Worm (Caenorhabditis elegans) whole organism, late embryonic: ENCODE measurements around the gene str-174.

ENCODE experiments used
- C38D4.7 ChIP-seq: fragments of 200-800 bp; sonication (Bioruptor generic); optimal IDR thresholded peaks from 2 replicates; lab custom pipeline; 2018; ENCODE audit warnings: mild to moderate bottlenecking, missing genetic modification characterization, moderate library complexity, missing compliant biosample characterization
- F13H6.1 ChIP-seq: sonication (generic microtip); optimal IDR thresholded peaks from 2 replicates; lab custom pipeline; 2016; ENCODE audit warnings: missing genetic modification characterization, missing compliant biosample characterization
- Y22D7AL.16 ChIP-seq: sonication (generic microtip); optimal IDR thresholded peaks from 2 replicates; lab custom pipeline; 2016; ENCODE audit warnings: missing genetic modification characterization, missing compliant biosample characterization
- ceh-14 ChIP-seq: sonication (generic microtip); optimal IDR thresholded peaks from 2 replicates; lab custom pipeline; 2016; ENCODE audit warnings: missing genotype, missing genetic modification characterization, missing compliant biosample characterization
- ceh-18 ChIP-seq: sonication (generic microtip); optimal IDR thresholded peaks from 2 replicates; lab custom pipeline; 2016; ENCODE audit warnings: missing genetic modification characterization, missing compliant biosample characterization
- ceh-19 ChIP-seq: fragments of 200-800 bp; sonication (Bioruptor generic); optimal IDR thresholded peaks from 2 replicates; lab custom pipeline; 2018; ENCODE audit warnings: mild to moderate bottlenecking, missing genetic modification characterization, missing compliant biosample characterization
- ceh-2 ChIP-seq: sonication (generic microtip); optimal IDR thresholded peaks from 2 replicates; lab custom pipeline; 2016; ENCODE audit warnings: missing genotype, missing genetic modification characterization, missing compliant biosample characterization
- ceh-22 ChIP-seq: sonication (generic microtip); optimal IDR thresholded peaks from 2 replicates; lab custom pipeline; 2017; ENCODE audit warnings: missing biosample characterization, missing genetic modification characterization
- ceh-30 ChIP-seq: fragments of 150-350 bp; optimal IDR thresholded peaks from 2 replicates; lab custom pipeline; 2014; ENCODE audit warnings: missing biosample characterization, missing genetic modification characterization
- ceh-31 ChIP-seq: sonication (generic microtip); optimal IDR thresholded peaks from 2 replicates; lab custom pipeline; 2016; ENCODE audit warnings: missing genetic modification characterization, missing compliant biosample characterization
- ceh-34 ChIP-seq: sonication (generic microtip); optimal IDR thresholded peaks from 2 replicates; lab custom pipeline; 2016; ENCODE audit warnings: mild to moderate bottlenecking, missing genetic modification characterization, missing compliant biosample characterization
- ceh-45 ChIP-seq: fragments of 200-800 bp; sonication (Bioruptor generic); IDR thresholded peaks from 2 replicates; pipeline ENCODE4 v1.3.6; 2022; ENCODE audit warnings: missing genetic modification reagents, missing genetic modification characterization, missing compliant biosample characterization
- ceh-9 ChIP-seq: sonication (generic microtip); optimal IDR thresholded peaks from 2 replicates; lab custom pipeline; 2016; ENCODE audit warnings: mild to moderate bottlenecking, missing genetic modification characterization, inconsistent platforms, missing compliant biosample characterization
- dmd-4 ChIP-seq: sonication (generic microtip); optimal IDR thresholded peaks from 2 replicates; lab custom pipeline; 2016; ENCODE audit warnings: borderline replicate concordance, missing genetic modification characterization, missing compliant biosample characterization
- eyg-1 ChIP-seq: sonication (generic microtip); optimal IDR thresholded peaks from 2 replicates; lab custom pipeline; 2016; ENCODE audit warnings: missing genotype, missing genetic modification characterization, missing compliant biosample characterization
- fkh-10 ChIP-seq: fragments of 150-350 bp; optimal IDR thresholded peaks from 2 replicates; lab custom pipeline; 2014; ENCODE audit warnings: missing biosample characterization, missing genetic modification reagents, missing genetic modification characterization
- gmeb-2 ChIP-seq: sonication (generic microtip); optimal IDR thresholded peaks from 2 replicates; lab custom pipeline; 2016; ENCODE audit warnings: missing genetic modification characterization, inconsistent platforms, missing compliant biosample characterization
- hlh-15 ChIP-seq: sonication (generic microtip); optimal IDR thresholded peaks from 2 replicates; lab custom pipeline; 2016; ENCODE audit warnings: missing genetic modification characterization, missing compliant biosample characterization
- hlh-30 ChIP-seq: sonication (generic microtip); optimal IDR thresholded peaks from 2 replicates; lab custom pipeline; 2017; ENCODE audit warnings: antibody characterized with exemption, missing genetic modification characterization, missing compliant biosample characterization; ENCODE audit not compliant: insufficient read depth
- hlh-6 ChIP-seq: sonication (generic microtip); optimal IDR thresholded peaks from 2 replicates; lab custom pipeline; 2016; ENCODE audit warnings: missing genotype, missing genetic modification characterization, missing compliant biosample characterization
- lim-6 ChIP-seq: sonication (generic microtip); optimal IDR thresholded peaks from 2 replicates; lab custom pipeline; 2016; ENCODE audit warnings: missing genetic modification characterization, missing compliant biosample characterization
- madf-2 ChIP-seq: sonication (generic microtip); optimal IDR thresholded peaks from 2 replicates; lab custom pipeline; 2017; ENCODE audit warnings: missing genetic modification characterization, missing compliant biosample characterization
- mec-3 ChIP-seq: sonication (generic microtip); optimal IDR thresholded peaks from 2 replicates; lab custom pipeline; 2016; ENCODE audit warnings: borderline replicate concordance, missing genetic modification characterization, missing compliant biosample characterization
- nhr-11 ChIP-seq: fragments of 150-350 bp; optimal IDR thresholded peaks from 2 replicates; lab custom pipeline; 2014; ENCODE audit warnings: missing biosample characterization, missing genetic modification characterization
- nhr-232 ChIP-seq: sonication (generic microtip); optimal IDR thresholded peaks from 2 replicates; lab custom pipeline; 2016; ENCODE audit warnings: missing genetic modification characterization, missing compliant biosample characterization
- odd-2 ChIP-seq: sonication (generic microtip); optimal IDR thresholded peaks from 2 replicates; lab custom pipeline; 2017; ENCODE audit warnings: antibody characterized with exemption, mild to moderate bottlenecking, missing genetic modification characterization, missing compliant biosample characterization
- pag-3 ChIP-seq: sonication (generic microtip); optimal IDR thresholded peaks from 2 replicates; lab custom pipeline; 2016; ENCODE audit warnings: missing compliant biosample characterization, missing genetic modification characterization, borderline replicate concordance
- pha-4 ChIP-seq: fragments of 150-350 bp; optimal IDR thresholded peaks from 2 replicates; lab custom pipeline; 2018; ENCODE audit warnings: missing biosample characterization, missing genetic modification reagents, missing genetic modification characterization
- pqm-1 ChIP-seq: sonication (generic microtip); optimal IDR thresholded peaks from 2 replicates; lab custom pipeline; 2016; ENCODE audit warnings: missing genetic modification characterization, missing compliant biosample characterization
- rnt-1 ChIP-seq: sonication (generic microtip); optimal IDR thresholded peaks from 2 replicates; lab custom pipeline; 2016; ENCODE audit warnings: missing genetic modification characterization, missing compliant biosample characterization
- sox-2 ChIP-seq: fragments of 200-800 bp; sonication (Bioruptor generic); IDR thresholded peaks from 2 replicates; pipeline ENCODE4 v1.3.6; 2022; ENCODE audit warnings: missing genetic modification reagents, missing genetic modification characterization, missing compliant biosample characterization
- sox-4 ChIP-seq: sonication (generic microtip); optimal IDR thresholded peaks from 2 replicates; lab custom pipeline; 2017; ENCODE audit warnings: mild to moderate bottlenecking, missing genetic modification characterization, inconsistent platforms, missing compliant biosample characterization
- syd-9 ChIP-seq: sonication (generic microtip); optimal IDR thresholded peaks from 2 replicates; lab custom pipeline; 2016; ENCODE audit warnings: mild to moderate bottlenecking, missing genetic modification characterization, moderate library complexity, missing compliant biosample characterization
- tbx-2 ChIP-seq: sonication (generic microtip); optimal IDR thresholded peaks from 2 replicates; lab custom pipeline; 2016; ENCODE audit warnings: missing genetic modification characterization, missing compliant biosample characterization
- tbx-7 ChIP-seq: sonication (generic microtip); optimal IDR thresholded peaks from 2 replicates; lab custom pipeline; 2016; ENCODE audit warnings: missing genotype, missing genetic modification characterization, missing compliant biosample characterization
- ttx-3 ChIP-seq: sonication (generic microtip); optimal IDR thresholded peaks from 2 replicates; lab custom pipeline; 2016; ENCODE audit warnings: missing genetic modification reagents, missing genetic modification characterization, missing compliant biosample characterization
- unc-42 ChIP-seq: sonication (generic microtip); optimal IDR thresholded peaks from 2 replicates; lab custom pipeline; 2016; ENCODE audit warnings: missing genotype, missing genetic modification characterization, missing compliant biosample characterization
- unc-86 ChIP-seq: sonication (generic microtip); optimal IDR thresholded peaks from 2 replicates; lab custom pipeline; 2016; ENCODE audit warnings: missing genetic modification characterization, missing compliant biosample characterization

The str-174 gene

ce11 chrIV:4880634-4881033, 6.1 kb upstream of the str-174 start:
- no peak for TF ChIP-seq ceh-2 (tag; lab: Kevin White, UChicago)
- no peak for TF ChIP-seq C38D4.7 (GFP tag; lab: Kevin White, UChicago)
- no peak for TF ChIP-seq Y22D7AL.16 (tag; lab: Kevin White, UChicago)
- TF ChIP-seq ceh-30 (tag; lab: Kevin White, UChicago): no peak
- TF ChIP-seq hlh-15: no peak
- TF ChIP-seq pqm-1 (tag; lab: Kevin White, UChicago): no peak
- no peak for TF ChIP-seq pha-4 (tag; lab: Kevin White, UChicago)

ce11 chrIV:4877102-4877501, 2.6 kb upstream of the str-174 start, which contains the start of gene str-170:
str-170 (plus strand) TSS chrIV:4877402.
- TF ChIP-seq ceh-14: no peak
- TF ChIP-seq ceh-2 (tag; lab: Kevin White, UChicago): no peak
- no peak for TF ChIP-seq odd-2 (tag; lab: Kevin White, UChicago)

DNA sequence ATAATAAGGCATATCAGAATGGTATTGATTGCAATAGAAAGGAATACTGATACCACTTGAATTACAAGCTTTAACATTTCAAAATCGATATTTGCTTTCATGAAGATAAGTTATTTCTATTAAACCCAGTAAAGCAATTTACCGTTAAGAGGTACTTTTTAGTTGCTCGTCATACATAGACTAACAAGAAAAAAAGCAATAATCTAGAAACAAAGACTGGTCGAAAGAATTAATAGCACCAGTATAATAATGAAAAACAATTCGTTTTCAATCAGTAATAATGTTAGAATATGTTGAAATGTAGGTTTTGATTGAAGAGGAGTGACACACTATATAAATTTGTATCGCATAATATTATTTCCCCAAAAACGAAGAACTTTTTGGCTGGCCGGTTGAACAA, 4.0 kb downstream of the str-174 start, which contains the start of gene str-175:
TSS of gene str-175 (minus strand) at position 101 of the 400 bp plus-strand sequence.
- no peak for TF ChIP-seq sox-2 (GFP tag; lab: Robert Waterston, UW)
- no peak for TF ChIP-seq Y22D7AL.16 (tag; lab: Kevin White, UChicago)
- no peak for TF ChIP-seq dmd-4
- TF ChIP-seq ceh-34 (tag; lab: Kevin White, UChicago): no peak
- TF ChIP-seq rnt-1 (tag; lab: Kevin White, UChicago): no peak
- TF ChIP-seq F13H6.1 (tag; lab: Kevin White, UChicago): no peak
- TF ChIP-seq ceh-14: no peak
- TF ChIP-seq nhr-232 (tag; lab: Kevin White, UChicago): no peak
- TF ChIP-seq tbx-7 (tag; lab: Kevin White, UChicago): no peak
- TF ChIP-seq nhr-11 (tag; lab: Kevin White, UChicago): no peak
- no peak for TF ChIP-seq ceh-18 (tag; lab: Kevin White, UChicago)
- TF ChIP-seq lim-6: no peak
- no peak for TF ChIP-seq pag-3
- no peak for TF ChIP-seq tbx-2 (tag; lab: Kevin White, UChicago)
- TF ChIP-seq ceh-30 (tag; lab: Kevin White, UChicago): no peak
- no peak for TF ChIP-seq ceh-9
- TF ChIP-seq unc-86 (tag; lab: Kevin White, UChicago): no peak
- TF ChIP-seq, all 69 proteins: peak for 0

DNA sequence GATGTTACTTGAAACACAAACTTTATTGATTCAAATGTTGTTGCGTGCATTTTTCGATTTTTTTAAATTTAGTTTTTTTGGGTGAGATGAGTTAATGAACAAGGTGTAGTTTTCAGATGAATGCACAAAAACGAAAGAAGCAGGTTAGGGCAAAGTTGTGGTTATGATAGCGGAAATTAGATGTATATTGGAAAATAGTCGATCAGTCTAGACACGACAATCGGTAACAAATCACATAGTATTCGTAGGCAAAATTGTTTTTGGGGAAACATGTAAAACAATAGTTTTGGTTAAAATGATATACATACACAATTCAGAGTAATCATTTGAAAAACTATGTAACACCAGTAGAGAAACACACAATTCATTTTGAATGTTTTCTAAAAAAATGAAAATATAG, 6.9 kb downstream of the str-174 start, which contains the start of gene str-172:
TSS of gene str-172 (minus strand) at position 101 of the 400 bp plus-strand sequence.
- TF ChIP-seq ceh-22 (tag; lab: Kevin White, UChicago): no peak
- no peak for TF ChIP-seq ceh-34 (tag; lab: Kevin White, UChicago)
- TF ChIP-seq pag-3: no peak
- TF ChIP-seq fkh-10 (GFP tag; lab: Kevin White, UChicago): no peak
- TF ChIP-seq madf-2 (tag; lab: Kevin White, UChicago): no peak
- no peak for TF ChIP-seq odd-2 (tag; lab: Kevin White, UChicago)
- no peak for TF ChIP-seq ceh-45
- TF ChIP-seq tbx-7 (tag; lab: Kevin White, UChicago): no peak
- TF ChIP-seq hlh-30 (tag; lab: Kevin White, UChicago): no peak
- no peak for TF ChIP-seq sox-4 (tag; lab: Kevin White, UChicago)
- TF ChIP-seq unc-42 (tag; lab: Kevin White, UChicago): no peak
- TF ChIP-seq hlh-15: no peak
- no peak for TF ChIP-seq Y22D7AL.16 (tag; lab: Kevin White, UChicago)
- TF ChIP-seq, all 69 proteins: peak for 0

DNA sequence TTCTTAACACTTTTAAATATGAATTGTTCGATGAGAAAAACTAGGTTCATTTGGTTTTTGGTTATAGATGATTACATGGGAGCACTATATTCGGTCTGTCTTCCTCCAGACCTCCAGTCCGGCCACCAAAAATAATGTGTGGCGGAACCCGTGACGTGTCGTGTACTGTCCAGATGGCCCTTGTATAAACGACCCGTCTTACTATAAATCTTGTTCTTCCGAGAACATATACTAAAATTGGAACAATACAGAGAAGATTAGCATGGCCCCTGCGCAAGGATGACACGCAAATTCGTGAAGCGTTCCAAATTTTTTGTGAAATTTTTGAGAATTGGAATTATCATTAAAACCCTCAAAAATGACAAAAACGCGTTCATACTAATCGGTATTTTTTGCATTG, 7.9 kb downstream of the str-174 start:
- TF ChIP-seq eyg-1 (tag; lab: Kevin White, UChicago) (no peak), mec-3 (tag; lab: Kevin White, UChicago) (no peak), Y22D7AL.16 (tag; lab: Kevin White, UChicago) (no peak), tbx-2 (tag; lab: Kevin White, UChicago) (no peak), gmeb-2 (tag; lab: Kevin White, UChicago) (no peak), tbx-7 (tag; lab: Kevin White, UChicago) (no peak), odd-2 (tag; lab: Kevin White, UChicago) (no peak), hlh-6 (tag; lab: Kevin White, UChicago) (no peak), ttx-3 (tag; lab: Kevin White, UChicago) (no peak), ceh-31 (tag; lab: Kevin White, UChicago) (no peak), syd-9 (tag; lab: Kevin White, UChicago) (no peak), ceh-19 (GFP tag; lab: Kevin White, UChicago) (no peak)
